Worm (Caenorhabditis elegans) whole organism, mixed stage, embryonic: ENCODE measurements around the gene kqt-2.

ENCODE experiments used
- M03D4.4 ChIP-seq: sonication (generic microtip); optimal IDR thresholded peaks from 2 replicates; lab custom pipeline; 2017; ENCODE audit warnings: mild to moderate bottlenecking, missing genetic modification characterization, missing compliant biosample characterization
- bed-3 ChIP-seq: fragments of 200-800 bp; sonication (Bioruptor generic); optimal IDR thresholded peaks from 3 replicates; lab custom pipeline; 2018; ENCODE audit warnings: mild to moderate bottlenecking, missing genetic modification characterization, moderate library complexity, missing compliant biosample characterization
- blmp-1 ChIP-seq: fragments of 150-350 bp; optimal IDR thresholded peaks from 2 replicates; lab custom pipeline; 2014; ENCODE audit warnings: missing biosample characterization, missing genetic modification characterization
- ceh-39 ChIP-seq: fragments of 150-350 bp; optimal IDR thresholded peaks from 2 replicates; lab custom pipeline; 2014; ENCODE audit warnings: missing biosample characterization, missing genetic modification characterization
- ceh-43 ChIP-seq: fragments of 200-800 bp; sonication (Bioruptor generic); optimal IDR thresholded peaks from 2 replicates; lab custom pipeline; 2018; ENCODE audit warnings: mild to moderate bottlenecking, missing genetic modification characterization, moderate library complexity, missing compliant biosample characterization
- ceh-83 ChIP-seq: fragments of 200-800 bp; sonication (Bioruptor generic); optimal IDR thresholded peaks from 2 replicates; lab custom pipeline; 2018; ENCODE audit warnings: mild to moderate bottlenecking, missing genetic modification characterization, missing compliant biosample characterization
- cnd-1 ChIP-seq: fragments of 200-800 bp; sonication (Bioruptor generic); optimal IDR thresholded peaks from 2 replicates; lab custom pipeline; 2018; ENCODE audit warnings: mild to moderate bottlenecking, missing genetic modification characterization, missing compliant biosample characterization
- drap-1 ChIP-seq: fragments of 200-800 bp; sonication (Bioruptor generic); optimal IDR thresholded peaks from 3 replicates; lab custom pipeline; 2018; ENCODE audit warnings: mild to moderate bottlenecking, missing genetic modification characterization, missing compliant biosample characterization
- elt-1 ChIP-seq: sonication (generic microtip); optimal IDR thresholded peaks from 2 replicates; lab custom pipeline; 2017; ENCODE audit warnings: missing genetic modification characterization, mild to moderate bottlenecking, missing compliant biosample characterization, antibody characterized with exemption, moderate library complexity, borderline replicate concordance; ENCODE audit not compliant: insufficient read depth
- elt-3 ChIP-seq: fragments of 150-350 bp; optimal IDR thresholded peaks from 2 replicates; lab custom pipeline; 2014; ENCODE audit warnings: missing biosample characterization, missing genetic modification characterization
- flh-1 ChIP-seq: fragments of 200-800 bp; sonication (Bioruptor generic); optimal IDR thresholded peaks from 2 replicates; lab custom pipeline; 2018; ENCODE audit warnings: mild to moderate bottlenecking, missing genetic modification characterization, moderate library complexity, missing compliant biosample characterization
- ham-2 ChIP-seq: fragments of 200-800 bp; sonication (Bioruptor generic); optimal IDR thresholded peaks from 2 replicates; lab custom pipeline; 2018; ENCODE audit warnings: mild to moderate bottlenecking, missing genetic modification characterization, missing compliant biosample characterization
- lin-13 ChIP-seq: fragments of 150-350 bp; optimal IDR thresholded peaks from 2 replicates; lab custom pipeline; 2014; ENCODE audit warnings: missing biosample characterization, missing genetic modification characterization
- lin-32 ChIP-seq: fragments of 200-800 bp; sonication (Bioruptor generic); optimal IDR thresholded peaks from 2 replicates; lab custom pipeline; 2018; ENCODE audit warnings: mild to moderate bottlenecking, missing genetic modification characterization, missing compliant biosample characterization
- lsy-2 ChIP-seq: fragments of 150-350 bp; optimal IDR thresholded peaks from 2 replicates; lab custom pipeline; 2014; ENCODE audit warnings: missing biosample characterization, missing genetic modification characterization
- mep-1 ChIP-seq: fragments of 150-350 bp; optimal IDR thresholded peaks from 2 replicates; lab custom pipeline; 2017; ENCODE audit warnings: missing biosample characterization, missing genetic modification reagents, missing genetic modification characterization, inconsistent platforms
- nhr-12 ChIP-seq: fragments of 150-350 bp; optimal IDR thresholded peaks from 2 replicates; lab custom pipeline; 2014; ENCODE audit warnings: missing biosample characterization, missing genetic modification characterization
- nhr-237 ChIP-seq: fragments of 150-350 bp; optimal IDR thresholded peaks from 2 replicates; lab custom pipeline; 2014; ENCODE audit warnings: missing biosample characterization, missing genetic modification characterization
- nhr-28 ChIP-seq: fragments of 150-350 bp; optimal IDR thresholded peaks from 2 replicates; lab custom pipeline; 2014; ENCODE audit warnings: missing biosample characterization, missing genetic modification characterization
- nhr-76 ChIP-seq: sonication (generic microtip); optimal IDR thresholded peaks from 2 replicates; lab custom pipeline; 2017; ENCODE audit warnings: missing biosample characterization, missing genetic modification characterization
- pha-4 ChIP-seq: fragments of 150-350 bp; optimal IDR thresholded peaks from 2 replicates; lab custom pipeline; 2018; ENCODE audit warnings: missing biosample characterization, missing genetic modification reagents, missing genetic modification characterization
- sem-2 ChIP-seq: fragments of 200-800 bp; sonication (Bioruptor generic); optimal IDR thresholded peaks from 2 replicates; lab custom pipeline; 2018; ENCODE audit warnings: mild to moderate bottlenecking, missing genetic modification characterization, missing compliant biosample characterization
- snpc-4 ChIP-seq: fragments of 150-350 bp; optimal IDR thresholded peaks from 2 replicates; lab custom pipeline; 2014; ENCODE audit warnings: missing biosample characterization, missing genetic modification characterization
- sptf-1 ChIP-seq: sonication (generic microtip); optimal IDR thresholded peaks from 2 replicates; lab custom pipeline; 2017; ENCODE audit warnings: mild to moderate bottlenecking, missing genetic modification characterization, moderate library complexity, missing compliant biosample characterization
- tbx-8 ChIP-seq: fragments of 200-800 bp; sonication (Bioruptor generic); optimal IDR thresholded peaks from 2 replicates; lab custom pipeline; 2018; ENCODE audit warnings: mild to moderate bottlenecking, missing genetic modification characterization, moderate library complexity, missing compliant biosample characterization
- unc-120 ChIP-seq: sonication (generic microtip); optimal IDR thresholded peaks from 2 replicates; lab custom pipeline; 2017; ENCODE audit warnings: missing genetic modification characterization, missing compliant biosample characterization; ENCODE audit not compliant: poor library complexity, severe bottlenecking
- unc-39 ChIP-seq: fragments of 150-350 bp; optimal IDR thresholded peaks from 2 replicates; lab custom pipeline; 2014; ENCODE audit warnings: missing biosample characterization, missing genetic modification characterization
- unc-62 ChIP-seq: fragments of 150-350 bp; optimal IDR thresholded peaks from 2 replicates; lab custom pipeline; 2014; ENCODE audit warnings: missing biosample characterization, missing genetic modification reagents, missing genetic modification characterization
- zip-8 ChIP-seq: fragments of 150-350 bp; optimal IDR thresholded peaks from 2 replicates; lab custom pipeline; 2014; ENCODE audit warnings: missing biosample characterization, missing genetic modification characterization
- ztf-11 ChIP-seq: fragments of 150-350 bp; optimal IDR thresholded peaks from 2 replicates; lab custom pipeline; 2014; ENCODE audit warnings: missing biosample characterization, missing genetic modification characterization

The kqt-2 gene

ce11 chrX:8219428-8219827, 26.7 kb downstream of the kqt-2 start, which contains the start of gene K02A6.1:
K02A6.1 (plus strand) TSS chrX:8219728.
- no peak for TF ChIP-seq unc-120

DNA sequence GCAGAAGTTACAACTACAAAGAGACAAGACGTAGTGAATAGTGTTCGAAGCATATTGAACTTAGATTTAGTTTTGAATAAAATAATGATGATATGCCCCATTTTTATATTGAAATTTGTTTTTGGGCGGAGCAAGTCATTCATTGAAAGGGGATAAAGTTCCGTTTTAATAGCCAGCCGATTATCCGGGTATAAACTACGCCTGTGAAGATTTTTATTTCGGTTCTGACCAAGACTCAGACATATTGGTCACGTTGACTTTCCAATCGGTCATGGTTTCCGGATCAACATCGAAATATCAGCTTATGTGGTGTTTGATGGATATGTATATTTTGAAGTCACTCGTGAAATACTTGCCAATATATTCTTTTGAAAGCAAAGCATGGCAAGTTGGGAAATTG, 27.5 kb downstream of the kqt-2 start, which contains the start of gene K02A6.4:
Gene K02A6.4 (minus strand): TSS at position 101 of the 400 bp plus-strand sequence.
- no peak for TF ChIP-seq zip-8
- TF ChIP-seq lin-13 (tag; lab: Kevin White, UChicago) = no peak
- no peak for TF ChIP-seq drap-1 (GFP tag; lab: Kevin White, UChicago)
- TF ChIP-seq flh-1 = no peak
- TF ChIP-seq sem-2 = no peak
- no peak for TF ChIP-seq nhr-237 (tag; lab: Kevin White, UChicago)
- no peak for TF ChIP-seq ztf-11
- TF ChIP-seq lin-32 (GFP tag; lab: Kevin White, UChicago) = no peak
- no peak for TF ChIP-seq nhr-76 (tag; lab: Kevin White, UChicago)
- TF ChIP-seq nhr-28 (tag; lab: Kevin White, UChicago) = no peak
- no peak for TF ChIP-seq mep-1 (tag; lab: Kevin White, UChicago)
- no peak for TF ChIP-seq ceh-83 (GFP tag; lab: Kevin White, UChicago)
- no peak for TF ChIP-seq cnd-1 (tag; lab: Kevin White, UChicago)
- TF ChIP-seq elt-1 (tag; lab: Kevin White, UChicago) = no peak
- TF ChIP-seq unc-120 = no peak
- no peak for TF ChIP-seq sptf-1
- TF ChIP-seq elt-3 (tag; lab: Kevin White, UChicago) = no peak
- no peak for TF ChIP-seq ham-2 (GFP tag; lab: Kevin White, UChicago)

DNA sequence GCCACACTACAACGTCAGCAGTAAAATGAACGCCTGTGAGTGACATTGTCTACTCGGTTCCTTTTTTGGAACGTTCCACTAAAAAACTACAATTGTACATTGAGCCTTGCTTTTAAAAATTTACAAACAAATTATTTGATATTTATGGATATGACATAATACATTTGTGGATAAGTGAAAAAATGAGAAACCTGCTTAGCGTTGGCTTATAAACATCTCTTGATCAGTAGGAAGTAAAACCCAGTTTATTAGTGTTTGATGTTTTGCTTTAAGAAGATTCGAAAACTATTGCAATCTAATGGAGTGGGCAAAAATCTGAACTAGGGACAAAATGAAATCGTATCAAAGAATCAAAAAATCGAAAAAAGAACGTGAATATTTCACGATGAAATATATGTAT, 29.2 kb downstream of the kqt-2 start:
- TF ChIP-seq zip-8 = no peak
- TF ChIP-seq blmp-1 (tag; lab: Kevin White, UChicago) = no peak
- TF ChIP-seq nhr-237 (tag; lab: Kevin White, UChicago) = no peak
- no peak for TF ChIP-seq drap-1 (GFP tag; lab: Kevin White, UChicago)
- TF ChIP-seq lsy-2 (tag; lab: Kevin White, UChicago) = no peak
- no peak for TF ChIP-seq bed-3 (GFP tag; lab: Kevin White, UChicago)
- TF ChIP-seq tbx-8 = no peak

- no peak for TF ChIP-seq ceh-43 (GFP tag; lab: Kevin White, UChicago)
- TF ChIP-seq snpc-4 (tag; lab: Kevin White, UChicago) = no peak
- TF ChIP-seq unc-62 = no peak
- TF ChIP-seq ceh-39 (tag; lab: Kevin White, UChicago) = no peak
- no peak for TF ChIP-seq nhr-12 (tag; lab: Kevin White, UChicago)
- TF ChIP-seq M03D4.4 (tag; lab: Kevin White, UChicago) = no peak
- TF ChIP-seq ceh-83 (GFP tag; lab: Kevin White, UChicago) = no peak
- TF ChIP-seq elt-3 (tag; lab: Kevin White, UChicago) = no peak
- TF ChIP-seq flh-1 = no peak
- no peak for TF ChIP-seq drap-1 (GFP tag; lab: Kevin White, UChicago)
- no peak for TF ChIP-seq sptf-1
- no peak for TF ChIP-seq ztf-11
Observed at ce11 chrX:8214424-8215115, 31.6 kb downstream of the kqt-2 start, which contains the start of gene C47D2.1. C47D2.1 (plus strand) TSS chrX:8215065.

DNA sequence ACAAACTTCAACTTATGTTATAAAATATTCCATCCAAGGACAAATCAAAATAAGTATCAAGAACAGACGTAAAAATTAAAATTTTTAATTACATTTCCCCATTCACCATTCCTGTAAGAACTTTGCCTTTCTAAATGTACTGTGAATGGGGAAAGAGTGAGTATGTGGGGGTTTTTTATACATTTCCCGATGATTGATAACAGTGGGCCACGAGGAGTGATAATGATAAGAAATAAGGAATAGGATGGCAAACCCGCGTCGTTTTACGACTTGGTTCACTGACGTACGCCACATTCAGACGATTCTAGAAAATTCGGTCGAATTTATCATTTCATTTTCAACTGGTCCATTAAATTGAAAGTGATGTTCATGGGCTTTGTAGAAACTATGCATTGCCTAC, 35.2 kb downstream of the kqt-2 start, which contains the start of gene cdd-1:
Gene cdd-1 (minus strand): TSS at position 151 of the 400 bp plus-strand sequence.
- TF ChIP-seq nhr-12 (tag; lab: Kevin White, UChicago) = no peak
- TF ChIP-seq unc-39 (tag; lab: Kevin White, UChicago) = no peak
- no peak for TF ChIP-seq nhr-28 (tag; lab: Kevin White, UChicago)
- no peak for TF ChIP-seq flh-1
- TF ChIP-seq lsy-2 (tag; lab: Kevin White, UChicago) = no peak
- no peak for TF ChIP-seq blmp-1 (tag; lab: Kevin White, UChicago)
- no peak for TF ChIP-seq pha-4 (tag; lab: Kevin White, UChicago)
